Worm (Caenorhabditis elegans) whole organism, L2 larva: ENCODE results near the gene mrps-18A.

Source experiments
- aly-2 ChIP-seq: fragments of 150-350 bp; optimal IDR thresholded peaks from 2 replicates; lab custom pipeline; 2014; ENCODE audit warnings: missing biosample characterization, missing genetic modification characterization
- ceh-82 ChIP-seq: fragments of 150-350 bp; optimal IDR thresholded peaks from 2 replicates; lab custom pipeline; 2014; ENCODE audit warnings: missing biosample characterization, missing genetic modification characterization
- egl-27 ChIP-seq: sonication (generic microtip); optimal IDR thresholded peaks from 3 replicates; lab custom pipeline; 2017; ENCODE audit warnings: missing biosample characterization, missing genetic modification reagents, missing genetic modification characterization
- elt-3 ChIP-seq: sonication (generic microtip); optimal IDR thresholded peaks from 2 replicates; lab custom pipeline; 2017; ENCODE audit warnings: missing biosample characterization, missing genetic modification characterization
- lin-13 ChIP-seq: fragments of 150-350 bp; optimal IDR thresholded peaks from 2 replicates; lab custom pipeline; 2014; ENCODE audit warnings: missing biosample characterization, missing genetic modification reagents, missing genetic modification characterization
- mbf-1 ChIP-seq: sonication (generic microtip); optimal IDR thresholded peaks from 2 replicates; lab custom pipeline; 2017; ENCODE audit warnings: missing biosample characterization, missing genetic modification characterization
- nhr-77 ChIP-seq: fragments of 150-350 bp; optimal IDR thresholded peaks from 2 replicates; lab custom pipeline; 2014; ENCODE audit warnings: missing biosample characterization, missing genetic modification characterization
- skn-1 ChIP-seq: sonication (generic microtip); optimal IDR thresholded peaks from 2 replicates; lab custom pipeline; 2017; ENCODE audit warnings: missing biosample characterization, missing genetic modification characterization
- sma-9 ChIP-seq, 2 experiments: fragments of 150-350 bp in 1 of 2; sonication (generic microtip) in 1 of 2; optimal IDR thresholded peaks; 2 replicates each; lab custom pipeline; 2014 to 2016; ENCODE audit warnings: missing genetic modification characterization in 2 of 2, mild to moderate bottlenecking in 1 of 2, missing biosample characterization in 1 of 2, missing compliant biosample characterization in 1 of 2, missing genetic modification reagents in 1 of 2, moderate library complexity in 1 of 2
- snpc-4 ChIP-seq: fragments of 150-350 bp; optimal IDR thresholded peaks from 2 replicates; lab custom pipeline; 2014; ENCODE audit warnings: missing biosample characterization, missing genetic modification characterization
- unc-62 ChIP-seq: fragments of 150-350 bp; optimal IDR thresholded peaks from 2 replicates; lab custom pipeline; 2014; ENCODE audit warnings: missing biosample characterization, missing genetic modification reagents, missing genetic modification characterization
- zag-1 ChIP-seq: fragments of 150-350 bp; optimal IDR thresholded peaks from 2 replicates; lab custom pipeline; 2014; ENCODE audit warnings: missing biosample characterization, missing genetic modification characterization
- ztf-11 ChIP-seq: sonication (generic microtip); optimal IDR thresholded peaks from 2 replicates; lab custom pipeline; 2017; ENCODE audit warnings: missing biosample characterization, missing genetic modification characterization
- ztf-4 ChIP-seq: fragments of 150-350 bp; optimal IDR thresholded peaks from 2 replicates; lab custom pipeline; 2014; ENCODE audit warnings: missing biosample characterization, missing genetic modification characterization

DNA sequence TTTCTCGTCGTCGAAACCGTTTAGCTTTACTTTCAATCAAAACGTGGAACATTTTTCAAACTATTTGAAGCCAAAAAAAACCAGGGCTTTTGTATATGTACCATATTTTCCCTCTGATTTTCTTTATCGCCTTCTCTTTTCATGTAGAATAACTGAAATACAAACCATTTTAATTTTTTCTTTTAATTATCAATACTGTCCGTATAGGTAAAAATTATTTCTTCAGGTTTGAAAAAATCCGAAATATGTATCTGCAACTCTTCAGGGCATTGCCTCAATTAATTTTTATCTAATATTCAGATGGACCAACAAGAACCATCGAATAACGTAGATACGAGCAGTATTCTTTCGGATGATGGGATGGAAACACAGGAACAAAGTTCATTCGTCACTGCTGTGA lies 43.3 kb upstream of the mrps-18A start, which contains the start of gene met-2:
- TF ChIP-seq sma-9 (GFP tag; optimal IDR thresholded peaks at IDR 0.05; lab: Kevin White, UChicago) (no peak), sma-9 (tag; optimal IDR thresholded peaks at IDR 0.05; lab: Kevin White, UChicago) (no peak), nhr-77 (tag; lab: Kevin White, UChicago) (no peak), ztf-11 (tag; lab: Kevin White, UChicago) (no peak), unc-62 (GFP tag; lab: Kevin White, UChicago) (no peak), zag-1 (tag; lab: Kevin White, UChicago) (no peak), mbf-1 (tag; lab: Kevin White, UChicago) (no peak), ceh-82 (tag; lab: Kevin White, UChicago) (no peak), elt-3 (tag; lab: Kevin White, UChicago) (no peak), egl-27 (no peak), aly-2 (tag; lab: Kevin White, UChicago) (no peak), ztf-4 (tag; lab: Kevin White, UChicago) (no peak), snpc-4 (no peak), lin-13 (no peak), skn-1 (no peak)
